Fruit fly (Drosophila melanogaster) whole organism, embryonic: ENCODE data around the gene CG9919.
A peak's percentile ranks its signal among the peaks of the same experiment; 100 is the strongest.

ENCODE experiments used
- Adf1 ChIP-seq: fragments of 200-800 bp; sonication (Bioruptor generic); IDR thresholded peaks from 2 replicates; pipeline ENCODE4 v1.3.6; 2022; ENCODE audit warnings: missing biosample characterization, missing genetic modification characterization
- B-H2 ChIP-seq: fragments of 200-800 bp; sonication (Bioruptor generic); optimal IDR thresholded peaks from 2 replicates; lab custom pipeline; 2018; ENCODE audit warnings: missing biosample characterization, mild to moderate bottlenecking, missing genetic modification characterization
- Blimp-1 ChIP-seq: fragments of 200-800 bp; sonication (Bioruptor generic); optimal IDR thresholded peaks from 3 replicates; lab custom pipeline; 2018; ENCODE audit warnings: missing biosample characterization, missing genetic modification characterization, mild to moderate bottlenecking, moderate library complexity, missing genetic modification reagents
- CG1024 ChIP-seq: fragments of 200-800 bp; sonication (Bioruptor generic); IDR thresholded peaks from 2 replicates; pipeline ENCODE4 v1.3.6; 2022; ENCODE audit warnings: missing biosample characterization, missing genetic modification characterization
- CG10366 ChIP-seq: fragments of 200-800 bp; sonication (Bioruptor generic); IDR thresholded peaks from 2 replicates; pipeline ENCODE4 v1.3.6; 2022; ENCODE audit warnings: missing biosample characterization, missing genetic modification characterization
- CG10654 ChIP-seq: fragments of 200-800 bp; sonication (Bioruptor generic); optimal IDR thresholded peaks from 2 replicates; lab custom pipeline; 2016; ENCODE audit warnings: missing biosample characterization, missing genetic modification characterization
- CG11456 ChIP-seq: fragments of 200-800 bp; sonication (Bioruptor generic); IDR thresholded peaks from 3 replicates; pipeline ENCODE4 v1.3.6; 2022; ENCODE audit warnings: missing biosample characterization, missing genetic modification characterization
- CG11723 ChIP-seq: fragments of 200-800 bp; sonication (Bioruptor generic); optimal IDR thresholded peaks from 2 replicates; lab custom pipeline; 2017; ENCODE audit warnings: missing biosample characterization, mild to moderate bottlenecking, missing genetic modification characterization
- CG13123 ChIP-seq: fragments of 200-800 bp; sonication (Bioruptor generic); optimal IDR thresholded peaks from 2 replicates; lab custom pipeline; 2016; ENCODE audit warnings: missing biosample characterization, missing genetic modification characterization
- CG1603 ChIP-seq: fragments of 200-800 bp; sonication (Bioruptor generic); optimal IDR thresholded peaks from 2 replicates; lab custom pipeline; 2019; ENCODE audit warnings: missing biosample characterization, mild to moderate bottlenecking, missing genetic modification characterization, moderate library complexity
- CG16779 ChIP-seq: fragments of 200-800 bp; sonication (Bioruptor generic); IDR thresholded peaks from 2 replicates; pipeline ENCODE4 v1.3.6; 2022; ENCODE audit warnings: missing biosample characterization, missing genetic modification characterization
- CG1792 ChIP-seq: fragments of 200-800 bp; sonication (Bioruptor generic); optimal IDR thresholded peaks from 2 replicates; lab custom pipeline; 2016; ENCODE audit warnings: missing biosample characterization, missing genetic modification characterization
- CG18262 ChIP-seq: fragments of 200-800 bp; optimal IDR thresholded peaks from 3 replicates; lab custom pipeline; 2019; ENCODE audit warnings: missing biosample characterization, mild to moderate bottlenecking, missing genetic modification characterization, moderate library complexity
- CG1832 ChIP-seq: fragments of 200-800 bp; sonication (Bioruptor generic); optimal IDR thresholded peaks from 2 replicates; lab custom pipeline; 2017; ENCODE audit warnings: missing biosample characterization, mild to moderate bottlenecking, missing genetic modification characterization, inconsistent platforms
- CG18476 ChIP-seq: fragments of 200-800 bp; sonication (Bioruptor generic); optimal IDR thresholded peaks from 2 replicates; lab custom pipeline; 2016; ENCODE audit warnings: missing biosample characterization, mild to moderate bottlenecking, missing genetic modification characterization
- CG2116 ChIP-seq: fragments of 200-800 bp; sonication (Bioruptor generic); optimal IDR thresholded peaks from 3 replicates; lab custom pipeline; 2018; ENCODE audit warnings: missing biosample characterization, mild to moderate bottlenecking, missing genetic modification characterization
- CG2120 ChIP-seq: fragments of 200-800 bp; sonication (Bioruptor generic); optimal IDR thresholded peaks from 3 replicates; lab custom pipeline; 2016; ENCODE audit warnings: missing biosample characterization, missing genetic modification characterization
- CG30431 ChIP-seq: fragments of 200-800 bp; sonication (Bioruptor generic); optimal IDR thresholded peaks from 2 replicates; lab custom pipeline; 2017; ENCODE audit warnings: missing biosample characterization, missing genetic modification characterization
- CG3065 ChIP-seq: fragments of 200-800 bp; sonication (Bioruptor generic); optimal IDR thresholded peaks from 2 replicates; lab custom pipeline; 2016; ENCODE audit warnings: missing biosample characterization, missing genetic modification characterization
- CG33213 ChIP-seq: fragments of 200-800 bp; sonication (Bioruptor generic); optimal IDR thresholded peaks from 3 replicates; lab custom pipeline; 2016; ENCODE audit warnings: missing biosample characterization, missing genetic modification characterization
- CG6654 ChIP-seq: fragments of 200-800 bp; sonication (Bioruptor generic); optimal IDR thresholded peaks from 2 replicates; lab custom pipeline; 2017; ENCODE audit warnings: missing biosample characterization, mild to moderate bottlenecking, missing genetic modification characterization
- CG9932 ChIP-seq: fragments of 200-800 bp; sonication (Bioruptor generic); IDR thresholded peaks from 2 replicates; pipeline ENCODE4 v1.3.6; 2022; ENCODE audit warnings: missing biosample characterization, missing genetic modification characterization
- CrebB ChIP-seq: fragments of 200-800 bp; sonication (Bioruptor generic); optimal IDR thresholded peaks from 3 replicates; lab custom pipeline; 2018; ENCODE audit warnings: missing biosample characterization, mild to moderate bottlenecking, missing genetic modification characterization
- HLH3B ChIP-seq: fragments of 200-800 bp; sonication (Bioruptor generic); IDR thresholded peaks from 2 replicates; pipeline ENCODE4 v1.3.6; 2022; ENCODE audit warnings: missing biosample characterization, missing genetic modification characterization
- Hmr ChIP-seq: fragments of 200-800 bp; sonication (Bioruptor generic); optimal IDR thresholded peaks from 3 replicates; lab custom pipeline; 2017; ENCODE audit warnings: mild to moderate bottlenecking, missing biosample characterization, missing genetic modification reagents, missing genetic modification characterization
- Hr39 ChIP-seq: fragments of >200 bp; optimal IDR thresholded peaks from 2 replicates; lab custom pipeline; 2017
- Lim3 ChIP-seq: fragments of 200-800 bp; sonication (Bioruptor generic); IDR thresholded peaks from 2 replicates; pipeline ENCODE4 v1.3.6; 2022; ENCODE audit warnings: missing biosample characterization, missing genetic modification characterization
- Meics ChIP-seq: fragments of 200-800 bp; sonication (Bioruptor generic); optimal IDR thresholded peaks from 2 replicates; lab custom pipeline; 2017; ENCODE audit warnings: missing biosample characterization, mild to moderate bottlenecking, missing genetic modification characterization
- Oaz ChIP-seq: fragments of 200-800 bp; sonication (Bioruptor generic); IDR thresholded peaks from 2 replicates; pipeline ENCODE4 v1.3.6; 2022; ENCODE audit warnings: missing biosample characterization, missing genetic modification characterization
- Oli ChIP-seq: fragments of 200-800 bp; sonication (Bioruptor generic); optimal IDR thresholded peaks from 2 replicates; lab custom pipeline; 2018; ENCODE audit warnings: missing biosample characterization, mild to moderate bottlenecking, missing genetic modification characterization, moderate library complexity
- Rfx ChIP-seq: fragments of 200-800 bp; sonication (Bioruptor generic); IDR thresholded peaks from 2 replicates; pipeline ENCODE4 v1.3.6; 2022; ENCODE audit warnings: missing biosample characterization, missing genetic modification characterization
- Six4 ChIP-seq: fragments of 200-800 bp; sonication (Bioruptor generic); optimal IDR thresholded peaks from 2 replicates; lab custom pipeline; 2016; ENCODE audit warnings: missing biosample characterization, missing genetic modification characterization
- Spps ChIP-seq: fragments of 200-800 bp; sonication (Bioruptor generic); optimal IDR thresholded peaks from 2 replicates; lab custom pipeline; 2018; ENCODE audit warnings: missing biosample characterization, mild to moderate bottlenecking, missing genetic modification characterization
- Ssrp ChIP-seq: fragments of 200-800 bp; sonication (Bioruptor generic); optimal IDR thresholded peaks from 2 replicates; lab custom pipeline; 2018; ENCODE audit warnings: missing biosample characterization, mild to moderate bottlenecking, missing genetic modification characterization, moderate library complexity
- cas ChIP-seq: fragments of 200-800 bp; sonication (Bioruptor generic); IDR thresholded peaks from 2 replicates; pipeline ENCODE4 v1.3.6; 2022; ENCODE audit warnings: missing biosample characterization, missing genetic modification characterization
- chn ChIP-seq: fragments of 200-800 bp; sonication (Bioruptor generic); optimal IDR thresholded peaks from 2 replicates; lab custom pipeline; 2016; ENCODE audit warnings: missing biosample characterization, missing genetic modification characterization
- dmrt99B ChIP-seq: fragments of 200-800 bp; sonication (Bioruptor generic); optimal IDR thresholded peaks from 2 replicates; lab custom pipeline; 2018; ENCODE audit warnings: missing biosample characterization, mild to moderate bottlenecking, missing genetic modification characterization, moderate library complexity
- ewg ChIP-seq: fragments of 200-800 bp; sonication (Bioruptor generic); optimal IDR thresholded peaks from 3 replicates; lab custom pipeline; 2017; ENCODE audit warnings: mild to moderate bottlenecking, missing biosample characterization, missing genetic modification reagents, missing genetic modification characterization
- gce ChIP-seq: fragments of 200-800 bp; sonication (Bioruptor generic); IDR thresholded peaks from 3 replicates; pipeline ENCODE4 v1.3.6; 2022; ENCODE audit warnings: missing biosample characterization, missing genetic modification characterization
- gfzf ChIP-seq: fragments of 200-800 bp; sonication (Bioruptor generic); optimal IDR thresholded peaks from 2 replicates; lab custom pipeline; 2016; ENCODE audit warnings: missing biosample characterization, mild to moderate bottlenecking, missing genetic modification characterization, moderate library complexity
- ind ChIP-seq: fragments of 200-800 bp; sonication (Bioruptor generic); optimal IDR thresholded peaks from 3 replicates; lab custom pipeline; 2016; ENCODE audit warnings: missing biosample characterization, missing genetic modification characterization
- jigr1 ChIP-seq: fragments of 200-800 bp; sonication (Bioruptor generic); IDR thresholded peaks from 3 replicates; pipeline ENCODE4 v1.3.6; 2022; ENCODE audit warnings: missing biosample characterization, missing genetic modification characterization
- ken ChIP-seq: fragments of 200-800 bp; sonication (Bioruptor generic); IDR thresholded peaks from 3 replicates; pipeline ENCODE4 v1.3.6; 2022; ENCODE audit warnings: missing biosample characterization, missing genetic modification characterization
- phol ChIP-seq: fragments of 200-800 bp; sonication (Bioruptor generic); optimal IDR thresholded peaks from 3 replicates; lab custom pipeline; 2018; ENCODE audit warnings: missing biosample characterization, mild to moderate bottlenecking, missing genetic modification characterization, moderate library complexity
- ranshi ChIP-seq: fragments of 200-800 bp; sonication (Bioruptor generic); IDR thresholded peaks from 2 replicates; pipeline ENCODE4 v1.3.6; 2022; ENCODE audit warnings: missing biosample characterization, missing genetic modification characterization
- sc ChIP-seq, 3 experiments: fragments of >200 bp in 2 of 3; fragments of 200-800 bp in 1 of 3; sonication (Bioruptor generic) in 1 of 3; optimal IDR thresholded peaks; 2 replicates in 2 of 3; 3 replicates in 1 of 3; lab custom pipeline; 2017; ENCODE audit warnings: mild to moderate bottlenecking in 1 of 3, missing biosample characterization in 1 of 3, missing genetic modification characterization in 1 of 3, missing genetic modification reagents in 1 of 3
- sug ChIP-seq: fragments of 200-800 bp; optimal IDR thresholded peaks from 2 replicates; lab custom pipeline; 2019; ENCODE audit warnings: missing biosample characterization, mild to moderate bottlenecking, missing genetic modification characterization, moderate library complexity
- tio ChIP-seq: fragments of 200-800 bp; sonication (Bioruptor generic); optimal IDR thresholded peaks from 2 replicates; lab custom pipeline; 2017; ENCODE audit warnings: missing biosample characterization, missing genetic modification characterization, inconsistent platforms
- usp ChIP-seq: fragments of >200 bp; optimal IDR thresholded peaks from 2 replicates; lab custom pipeline; 2017; ENCODE audit warnings: missing biosample characterization, missing genetic modification characterization
- wek ChIP-seq: fragments of 200-800 bp; sonication (Bioruptor generic); optimal IDR thresholded peaks from 3 replicates; lab custom pipeline; 2018; ENCODE audit warnings: missing biosample characterization, mild to moderate bottlenecking, missing genetic modification characterization, moderate library complexity
- yki ChIP-seq: fragments of >200 bp; optimal IDR thresholded peaks from 3 replicates; lab custom pipeline; 2018
- zen2 ChIP-seq: fragments of 200-800 bp; sonication (Bioruptor generic); IDR thresholded peaks from 3 replicates; pipeline ENCODE4 v1.3.6; 2022; ENCODE audit warnings: missing biosample characterization, missing genetic modification characterization; ENCODE audit not compliant: partially characterized antibody
- zf30C ChIP-seq: fragments of 200-800 bp; sonication (Bioruptor generic); optimal IDR thresholded peaks from 3 replicates; lab custom pipeline; 2018; ENCODE audit warnings: missing biosample characterization, mild to moderate bottlenecking, missing genetic modification characterization

The CG9919 gene

dm6 chrX:16323063-16323462, 7.5 kb downstream of the CG9919 start, which contains the start of the genes CG9917 and CG32579 (continued):
- TF ChIP-seq CG30431 (GFP tag; lab: Kevin White, UChicago), result no peak
- TF ChIP-seq tio, result no peak
- TF ChIP-seq CG18476 (GFP tag; lab: Kevin White, UChicago), result no peak
- TF ChIP-seq zen2 (GFP tag; lab: Robert Waterston, UW), result peak; percentile 73; the same call in 2 of the 3 replicates
- TF ChIP-seq yki (lab: Kevin White, UChicago), result no peak
- no peak for TF ChIP-seq gce
- TF ChIP-seq Hmr, result no peak
- TF ChIP-seq CG10366 (GFP tag; lab: Robert Waterston, UW), result no peak
- peak; percentile 7 for TF ChIP-seq sug
- no peak for TF ChIP-seq sc (optimal IDR thresholded peaks at IDR 0.05; lab: Kevin White, UChicago)
- TF ChIP-seq sc (GFP tag; optimal IDR thresholded peaks at IDR 0.05; lab: Kevin White, UChicago), result no peak
- TF ChIP-seq usp (GFP tag; lab: Kevin White, UChicago), result no peak
- no peak for TF ChIP-seq HLH3B
- TF ChIP-seq ken, result no peak
- TF ChIP-seq chn (GFP tag; lab: Kevin White, UChicago), result no peak
- TF ChIP-seq dmrt99B (tag; lab: Kevin White, UChicago), result no peak
- TF ChIP-seq ewg (GFP tag; lab: Kevin White, UChicago), result no peak
- TF ChIP-seq Ssrp (tag; lab: Kevin White, UChicago), result no peak
- TF ChIP-seq CG18262 (tag; lab: Kevin White, UChicago), result no peak
- no peak for TF ChIP-seq Hr39 (lab: Kevin White, UChicago)
- TF ChIP-seq cas (GFP tag; lab: Robert Waterston, UW), result no peak
- no peak for TF ChIP-seq ranshi (GFP tag; lab: Robert Waterston, UW)
- no peak for TF ChIP-seq jigr1 (GFP tag; lab: Robert Waterston, UW)
- TF ChIP-seq Oli, result no peak
- no peak for TF ChIP-seq CG2120 (GFP tag; lab: Kevin White, UChicago)
- TF ChIP-seq CG1603 (tag; lab: Kevin White, UChicago), result peak; percentile 25
- no peak for TF ChIP-seq CrebB
- TF ChIP-seq gfzf (GFP tag; lab: Kevin White, UChicago), result no peak
- no peak for TF ChIP-seq Six4 (GFP tag; lab: Kevin White, UChicago)
- TF ChIP-seq Spps (tag; lab: Kevin White, UChicago), result no peak
- no peak for TF ChIP-seq wek (GFP tag; lab: Kevin White, UChicago)
- TF ChIP-seq CG10654, result no peak
- TF ChIP-seq CG6654 (GFP tag; lab: Kevin White, UChicago), result no peak
- no peak for TF ChIP-seq Meics (GFP tag; lab: Kevin White, UChicago)
- TF ChIP-seq CG3065, result no peak
- TF ChIP-seq zf30C, result no peak
- peak; percentile 18 for TF ChIP-seq CG33213
- TF ChIP-seq CG1792 (GFP tag; lab: Kevin White, UChicago), result no peak
- peak; percentile 38; the same call in 1 of the 2 replicates for TF ChIP-seq Rfx (GFP tag; lab: Robert Waterston, UW)
- no peak for TF ChIP-seq CG11723 (GFP tag; lab: Kevin White, UChicago)
- no peak for TF ChIP-seq ind (GFP tag; lab: Kevin White, UChicago)
- TF ChIP-seq Oaz (GFP tag; lab: Robert Waterston, UW), result no peak
- TF ChIP-seq B-H2 (GFP tag; lab: Kevin White, UChicago), result peak; percentile 7
- no peak; the same call in 1 of the 2 replicates for TF ChIP-seq CG9932
- no peak for TF ChIP-seq Blimp-1 (GFP tag; lab: Kevin White, UChicago)
- peak; percentile 15; the same call in 1 of the 2 replicates for TF ChIP-seq Adf1 (GFP tag; lab: Robert Waterston, UW)
- TF ChIP-seq phol (tag; lab: Kevin White, UChicago), result no peak
- peak; percentile 96 for TF ChIP-seq CG2116
- TF ChIP-seq CG16779 (GFP tag; lab: Robert Waterston, UW), result no peak
- no peak for TF ChIP-seq CG13123 (GFP tag; lab: Kevin White, UChicago)
- no peak for TF ChIP-seq CG11456 (GFP tag; lab: Robert Waterston, UW)
- TF ChIP-seq CG1832 (GFP tag; lab: Kevin White, UChicago), result no peak
- no peak for TF ChIP-seq Lim3 (GFP tag; lab: Robert Waterston, UW)
- TF ChIP-seq CG1024 (GFP tag; lab: Robert Waterston, UW), result no peak
